Worm (Caenorhabditis elegans): ENCODE measurements around the gene C34E11.4.

Gene C34E11.4

ce11 chrX:11790600-11790999, 13.4 kb upstream of the C34E11.4 start (continued):
- TF ChIP-seq ztf-1 (GFP tag; conservative IDR thresholded peaks at IDR 0.05): no peak
- no peak for TF ChIP-seq unc-55 (GFP tag; optimal IDR thresholded peaks at IDR 0.05)
- no peak for TF ChIP-seq nhr-11 (tag; optimal IDR thresholded peaks at IDR 0.05)
- TF ChIP-seq unc-62 (GFP tag; optimal IDR thresholded peaks at IDR 0.05): no peak
- TF ChIP-seq elt-1 (tag; optimal IDR thresholded peaks at IDR 0.05): no peak
- TF ChIP-seq nhr-12 (tag; optimal IDR thresholded peaks at IDR 0.05): no peak
- TF ChIP-seq sem-4 (tag; optimal IDR thresholded peaks at IDR 0.05): no peak
- no peak for TF ChIP-seq elt-3 (tag; optimal IDR thresholded peaks at IDR 0.05)
- TF ChIP-seq lin-39 (tag; optimal IDR thresholded peaks at IDR 0.05): no peak
- TF ChIP-seq gmeb-1 (tag; optimal IDR thresholded peaks at IDR 0.05): no peak
- TF ChIP-seq nhr-6 (tag; optimal IDR thresholded peaks at IDR 0.05): no peak
- no peak for TF ChIP-seq mbf-1 (tag; optimal IDR thresholded peaks at IDR 0.05)
- TF ChIP-seq mab-5 (tag; optimal IDR thresholded peaks at IDR 0.05): no peak
- TF ChIP-seq aly-2 (tag; optimal IDR thresholded peaks at IDR 0.05): no peak
- peak; percentile 25 for TF ChIP-seq sma-3 (GFP tag; optimal IDR thresholded peaks at IDR 0.05)
- peak; percentile 36 for TF ChIP-seq sma-9 (GFP tag; optimal IDR thresholded peaks at IDR 0.05)
- no peak for TF ChIP-seq sma-9 (tag; optimal IDR thresholded peaks at IDR 0.05)
- TF ChIP-seq lsy-2 (tag; optimal IDR thresholded peaks at IDR 0.05): no peak
- no peak for TF ChIP-seq nhr-25 (tag; optimal IDR thresholded peaks at IDR 0.05)
- no peak for TF ChIP-seq ZK546.5 (tag; optimal IDR thresholded peaks at IDR 0.05)
- TF ChIP-seq ama-1 (optimal IDR thresholded peaks at IDR 0.05): no peak
- TF ChIP-seq mdl-1 (tag; optimal IDR thresholded peaks at IDR 0.05): no peak
- no peak for TF ChIP-seq nhr-10 (tag; optimal IDR thresholded peaks at IDR 0.05)

- peak; percentile 23 for TF ChIP-seq C34F6.9 (tag; optimal IDR thresholded peaks at IDR 0.05)
- no peak for TF ChIP-seq ZK546.5 (tag; optimal IDR thresholded peaks at IDR 0.05)
- peak; percentile 73 for TF ChIP-seq unc-55 (GFP tag; optimal IDR thresholded peaks at IDR 0.05)
- TF ChIP-seq nhr-129 (tag; optimal IDR thresholded peaks at IDR 0.05): peak; percentile 40
- no peak for TF ChIP-seq mdl-1 (tag; optimal IDR thresholded peaks at IDR 0.05)
- TF ChIP-seq nhr-21 (tag; optimal IDR thresholded peaks at IDR 0.05): no peak
- no peak for TF ChIP-seq Y55F3AM.14 (GFP tag; optimal IDR thresholded peaks at IDR 0.05)
- TF ChIP-seq sma-9 (GFP tag; optimal IDR thresholded peaks at IDR 0.05): peak; percentile 27
- no peak for TF ChIP-seq sma-9 (tag; optimal IDR thresholded peaks at IDR 0.05)
- TF ChIP-seq nhr-6 (tag; optimal IDR thresholded peaks at IDR 0.05): peak; percentile 38
- TF ChIP-seq lsy-2 (tag; optimal IDR thresholded peaks at IDR 0.05): peak in 1 of 2 experiments; percentile 40
- no peak for TF ChIP-seq nhr-237 (tag; optimal IDR thresholded peaks at IDR 0.05)
- peak; percentile 20 for TF ChIP-seq ama-1 (optimal IDR thresholded peaks at IDR 0.05)
- TF ChIP-seq sma-3 (GFP tag; optimal IDR thresholded peaks at IDR 0.05): peak; percentile 50
- peak; percentile 93 for TF ChIP-seq fos-1 (tag; optimal IDR thresholded peaks at IDR 0.05)
- no peak for TF ChIP-seq aly-2 (tag; optimal IDR thresholded peaks at IDR 0.05)
- TF ChIP-seq F13H6.1 (tag; optimal IDR thresholded peaks at IDR 0.05): peak; percentile 71
These were observed 12.4 kb upstream of the C34E11.4 start for ce11 chrX:11791364-11792221.

- peak; percentile 13 for TF ChIP-seq F13H6.1 (tag; optimal IDR thresholded peaks at IDR 0.05)
- TF ChIP-seq unc-62 (GFP tag; optimal IDR thresholded peaks at IDR 0.05): no peak
- TF ChIP-seq crh-2 (tag; optimal IDR thresholded peaks at IDR 0.05): peak; percentile 27
- no peak for TF ChIP-seq nhr-21 (tag; optimal IDR thresholded peaks at IDR 0.05)
- peak; percentile 35 for TF ChIP-seq sma-3 (GFP tag; optimal IDR thresholded peaks at IDR 0.05)
- TF ChIP-seq fos-1 (tag; optimal IDR thresholded peaks at IDR 0.05): peak; percentile 47
- no peak for TF ChIP-seq lin-11 (tag; optimal IDR thresholded peaks at IDR 0.05)
- TF ChIP-seq sma-9 (GFP tag; optimal IDR thresholded peaks at IDR 0.05): peak; percentile 65
- TF ChIP-seq sma-9 (tag; optimal IDR thresholded peaks at IDR 0.05): no peak
These were observed 11.3 kb upstream of the C34E11.4 start for ce11 chrX:11792730-11793129.

ce11 chrX:11798057-11798555, 5.9 kb upstream of the C34E11.4 start, which contains the start of gene rsd-3:
Gene rsd-3 (plus strand): TSS chrX:11798505.
- TF ChIP-seq nhr-11 (tag; optimal IDR thresholded peaks at IDR 0.05) (no peak), sem-4 (tag; optimal IDR thresholded peaks at IDR 0.05) (peak; percentile 22), ZK546.5 (tag; optimal IDR thresholded peaks at IDR 0.05) (no peak), mab-5 (tag; optimal IDR thresholded peaks at IDR 0.05) (peak; percentile 34), nhr-77 (tag; optimal IDR thresholded peaks at IDR 0.05) (no peak), blmp-1 (tag; optimal IDR thresholded peaks at IDR 0.05; ENCODE audit: insufficient read depth) (no peak), mdl-1 (tag; optimal IDR thresholded peaks at IDR 0.05) (peak in 1 of 2 experiments; percentile 20), unc-39 (tag; optimal IDR thresholded peaks at IDR 0.05) (no peak), lin-39 (tag; optimal IDR thresholded peaks at IDR 0.05) (no peak), sma-9 (GFP tag; optimal IDR thresholded peaks at IDR 0.05) (peak; percentile 63), sma-9 (tag; optimal IDR thresholded peaks at IDR 0.05) (no peak), ztf-1 (GFP tag; conservative IDR thresholded peaks at IDR 0.05) (no peak), elt-3 (tag; optimal IDR thresholded peaks at IDR 0.05) (no peak), fos-1 (tag; optimal IDR thresholded peaks at IDR 0.05) (peak; percentile 50), ama-1 (optimal IDR thresholded peaks at IDR 0.05) (no peak), ceh-16 (tag; optimal IDR thresholded peaks at IDR 0.05) (no peak), lsy-2 (tag; optimal IDR thresholded peaks at IDR 0.05) (peak in 1 of 2 experiments; percentile 44), lin-11 (tag; optimal IDR thresholded peaks at IDR 0.05) (no peak), unc-62 (GFP tag; optimal IDR thresholded peaks at IDR 0.05) (no peak), unc-55 (GFP tag; optimal IDR thresholded peaks at IDR 0.05) (peak; percentile 47), nhr-12 (tag; optimal IDR thresholded peaks at IDR 0.05) (no peak), egl-27 (tag; optimal IDR thresholded peaks at IDR 0.05) (peak; percentile 21), nhr-129 (tag; optimal IDR thresholded peaks at IDR 0.05) (peak; percentile 39), Y55F3AM.14 (GFP tag; optimal IDR thresholded peaks at IDR 0.05) (peak; percentile 4), nhr-237 (tag; optimal IDR thresholded peaks at IDR 0.05) (no peak), elt-1 (tag; optimal IDR thresholded peaks at IDR 0.05) (no peak), alr-1 (tag; optimal IDR thresholded peaks at IDR 0.05) (no peak), nhr-23 (tag; optimal IDR thresholded peaks at IDR 0.05) (no peak), dmd-4 (tag; optimal IDR thresholded peaks at IDR 0.05) (no peak), nhr-21 (tag; optimal IDR thresholded peaks at IDR 0.05) (peak; percentile 8)

All from whole organism, L2 larva.